Worm (Caenorhabditis elegans): ENCODE measurements around the gene kin-18.
A peak's percentile ranks its signal among the peaks of the same experiment; 100 is the strongest.

The kin-18 gene

DNA sequence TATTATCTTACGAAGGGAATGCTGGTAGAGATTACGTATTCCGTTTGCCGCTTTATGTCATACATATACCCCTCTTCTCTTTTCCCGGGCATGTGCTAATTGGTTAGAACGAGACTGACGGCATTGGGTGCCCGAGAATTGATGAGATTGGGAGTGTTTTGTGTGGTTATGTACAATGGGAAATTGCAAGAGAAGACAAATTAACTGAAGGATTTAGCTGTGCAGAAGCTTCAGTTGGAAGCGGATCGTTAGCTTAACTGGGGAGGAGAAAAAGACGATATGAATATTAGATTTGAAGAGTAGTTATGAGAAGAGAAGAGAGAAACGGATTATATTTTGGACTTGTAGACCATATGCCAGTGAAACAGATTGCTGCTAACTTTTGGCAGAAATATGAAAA, 8.2 kb upstream of the kin-18 start:
- TF ChIP-seq fkh-8 (tag; optimal IDR thresholded peaks at IDR 0.05) (no peak), blmp-1 (tag; optimal IDR thresholded peaks at IDR 0.05) (no peak), ceh-8 (GFP tag; optimal IDR thresholded peaks at IDR 0.05) (no peak), fkh-10 (GFP tag; optimal IDR thresholded peaks at IDR 0.05) (no peak), ceh-63 (GFP tag; optimal IDR thresholded peaks at IDR 0.05) (no peak), elt-2 (tag; optimal IDR thresholded peaks at IDR 0.05) (no peak), nhr-12 (tag; optimal IDR thresholded peaks at IDR 0.05) (no peak), snu-23 (GFP tag; optimal IDR thresholded peaks at IDR 0.05) (no peak), isw-1 (GFP tag; IDR thresholded peaks at IDR 0.05) (no peak), tbx-2 (tag; optimal IDR thresholded peaks at IDR 0.05) (no peak), C16A3.4 (tag; optimal IDR thresholded peaks at IDR 0.05) (no peak), grh-1 (GFP tag; IDR thresholded peaks at IDR 0.05) (no peak), snpc-4 (tag; optimal IDR thresholded peaks at IDR 0.05) (no peak)

DNA sequence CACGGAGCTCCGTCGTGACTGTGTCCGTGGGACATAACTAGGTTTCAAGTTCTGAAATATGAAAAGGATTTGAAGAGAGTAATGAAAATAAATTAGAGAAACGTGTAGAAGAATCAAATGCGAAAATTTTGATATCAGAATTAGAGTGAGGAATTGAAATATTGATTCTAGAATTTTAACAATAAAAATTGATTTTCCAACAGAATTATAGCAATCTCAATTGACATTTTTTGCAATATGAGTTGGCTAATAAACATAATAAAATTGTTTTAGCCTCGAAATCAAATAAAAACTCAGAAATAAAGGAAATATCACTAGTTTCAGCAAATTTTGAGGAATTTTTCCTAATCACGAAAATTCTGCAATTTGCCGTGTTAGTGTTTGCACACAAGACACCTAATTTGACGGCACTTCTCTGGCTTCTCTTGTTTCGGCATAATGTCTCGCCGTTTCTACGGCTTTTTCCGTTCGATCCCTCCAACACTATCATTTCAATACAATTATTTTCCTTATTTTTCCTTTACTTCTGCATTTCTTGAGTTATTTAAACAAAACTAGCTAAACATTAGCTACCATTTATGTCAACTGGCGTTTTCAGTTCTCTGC, 2.0 kb upstream of the kin-18 start, which contains the start of gene nmt-1:
nmt-1 (minus strand) TSS at position 51 of the 606 bp plus-strand sequence.
- TF ChIP-seq snu-23 (GFP tag; optimal IDR thresholded peaks at IDR 0.05), result peak; percentile 69
- TF ChIP-seq lir-3 (tag; optimal IDR thresholded peaks at IDR 0.05; ENCODE audit: poor library complexity), result peak; percentile 15
- no peak for TF ChIP-seq unc-30 (tag; optimal IDR thresholded peaks at IDR 0.05)
- peak; percentile 50 to 69 (median 68) for TF ChIP-seq dpl-1 (GFP tag; optimal IDR thresholded peaks at IDR 0.05)
- peak; percentile 29 for TF ChIP-seq unc-86 (tag; optimal IDR thresholded peaks at IDR 0.05)
- TF ChIP-seq nhr-12 (tag; optimal IDR thresholded peaks at IDR 0.05), result no peak
- no peak for TF ChIP-seq elt-2 (tag; optimal IDR thresholded peaks at IDR 0.05)
- peak; percentile 60 for TF ChIP-seq nhr-19 (GFP tag; conservative IDR thresholded peaks at IDR 0.05)
- peak; percentile 36 for TF ChIP-seq swsn-7 (tag; optimal IDR thresholded peaks at IDR 0.05)
- TF ChIP-seq lin-39 (tag; optimal IDR thresholded peaks at IDR 0.05), result peak; percentile 6
- TF ChIP-seq C16A3.4 (tag; optimal IDR thresholded peaks at IDR 0.05), result peak; percentile 45
- TF ChIP-seq ceh-82 (tag; optimal IDR thresholded peaks at IDR 0.05), result peak in 2 of 3 experiments; percentile 7 to 12
- TF ChIP-seq lin-15B (tag; optimal IDR thresholded peaks at IDR 0.05), result no peak
- TF ChIP-seq xbp-1 (tag; optimal IDR thresholded peaks at IDR 0.05), result peak; percentile 48
- peak; percentile 48 for TF ChIP-seq nhr-20 (tag; optimal IDR thresholded peaks at IDR 0.05)
- TF ChIP-seq zip-4 (GFP tag; optimal IDR thresholded peaks at IDR 0.05), result no peak
- no peak for TF ChIP-seq dsc-1 (tag; optimal IDR thresholded peaks at IDR 0.05)
- TF ChIP-seq lin-35 (GFP tag; optimal IDR thresholded peaks at IDR 0.05), result peak; percentile 56 to 66
- peak; percentile 62 for TF ChIP-seq nhr-47 (tag; optimal IDR thresholded peaks at IDR 0.05)
- TF ChIP-seq C04F5.9 (tag; optimal IDR thresholded peaks at IDR 0.05), result peak; percentile 25
- TF ChIP-seq elt-3 (tag; optimal IDR thresholded peaks at IDR 0.05), result peak in 2 of 6 experiments; percentile 2 to 3
- peak; percentile 97 for TF ChIP-seq F16B12.6 (tag; optimal IDR thresholded peaks at IDR 0.05)
- peak; percentile 64 to 73 for TF ChIP-seq efl-1 (optimal IDR thresholded peaks at IDR 0.05)
- peak; percentile 63 to 95 for TF ChIP-seq efl-1 (GFP tag; optimal IDR thresholded peaks at IDR 0.05 in 1 of 2)
- peak; percentile 56 for TF ChIP-seq isw-1 (GFP tag; IDR thresholded peaks at IDR 0.05)
- no peak for TF ChIP-seq nhr-84 (tag; optimal IDR thresholded peaks at IDR 0.05)
- peak; percentile 54 for TF ChIP-seq rnt-1 (tag; optimal IDR thresholded peaks at IDR 0.05)
- TF ChIP-seq lsy-2 (tag; optimal IDR thresholded peaks at IDR 0.05), result peak; percentile 71
- TF ChIP-seq sptf-1 (tag; optimal IDR thresholded peaks at IDR 0.05), result no peak
- TF ChIP-seq mep-1 (tag; optimal IDR thresholded peaks at IDR 0.05), result peak; percentile 72
- no peak for TF ChIP-seq nhr-71 (tag; optimal IDR thresholded peaks at IDR 0.05)
- peak; percentile 1 for TF ChIP-seq blmp-1 (tag; optimal IDR thresholded peaks at IDR 0.05)
- no peak for TF ChIP-seq efl-3 (GFP tag; optimal IDR thresholded peaks at IDR 0.05)
